Worm (Caenorhabditis elegans) whole organism, dauer: ENCODE measurements around the gene ddl-2.

ENCODE experiments used
- unc-62 ChIP-seq: sonication (generic microtip); optimal IDR thresholded peaks from 2 replicates; lab custom pipeline; 2017; ENCODE audit warnings: missing biosample characterization, missing genetic modification reagents, missing genetic modification characterization

Gene ddl-2

DNA sequence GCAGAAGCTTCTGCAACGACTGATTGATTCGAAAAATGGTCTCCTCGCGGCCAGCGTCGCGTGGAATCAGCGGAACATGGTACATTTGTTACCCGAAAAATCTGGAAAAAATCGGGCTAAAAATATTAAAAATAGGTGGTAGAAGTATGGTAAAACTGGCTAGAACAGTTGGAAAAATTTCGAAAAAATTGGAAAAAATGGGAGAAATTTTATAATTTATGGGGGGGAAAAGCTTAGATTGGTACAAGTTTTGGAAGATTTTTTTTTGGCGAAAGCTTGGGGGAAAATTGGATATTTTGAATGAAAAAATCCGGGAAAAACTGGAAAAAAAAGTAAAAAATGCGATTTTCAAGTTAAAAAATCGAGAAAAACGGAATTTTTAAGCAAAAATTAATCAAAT, at the start of gene ddl-2:
Gene ddl-2, minus strand, starts transcription at position 101 of the 400 bp plus-strand sequence.
- no peak for TF ChIP-seq unc-62 (GFP tag; lab: Kevin White, UChicago)

ce11 chrII:13596505-13596977, 49.1 kb upstream of the ddl-2 start, which contains the start of the genes fbxc-23 and csc-1:
Gene fbxc-23, minus strand, starts transcription at chrII:13596555.
Gene csc-1, plus strand, starts transcription at chrII:13596955.
- no peak for TF ChIP-seq unc-62 (GFP tag; lab: Kevin White, UChicago)

DNA sequence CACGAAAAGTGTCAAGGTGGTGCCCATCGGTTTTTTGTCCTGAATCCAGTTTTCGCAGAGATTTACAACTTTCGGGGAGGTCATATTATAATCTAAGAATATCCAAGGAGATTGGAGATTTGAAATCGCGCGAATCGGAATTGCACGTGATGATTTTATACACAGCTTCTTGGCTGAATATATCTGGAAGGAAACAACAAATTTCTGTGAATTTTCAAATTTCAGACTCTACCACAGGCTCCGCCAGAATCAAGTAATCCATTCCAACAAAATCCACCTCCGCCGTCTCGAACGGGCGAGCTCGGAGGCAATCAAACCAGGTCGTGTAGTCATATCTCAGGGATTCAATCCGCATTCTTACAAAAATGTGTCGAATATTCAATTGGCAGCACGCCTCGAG, 47.8 kb upstream of the ddl-2 start:
- no peak for TF ChIP-seq unc-62 (GFP tag; lab: Kevin White, UChicago)

DNA sequence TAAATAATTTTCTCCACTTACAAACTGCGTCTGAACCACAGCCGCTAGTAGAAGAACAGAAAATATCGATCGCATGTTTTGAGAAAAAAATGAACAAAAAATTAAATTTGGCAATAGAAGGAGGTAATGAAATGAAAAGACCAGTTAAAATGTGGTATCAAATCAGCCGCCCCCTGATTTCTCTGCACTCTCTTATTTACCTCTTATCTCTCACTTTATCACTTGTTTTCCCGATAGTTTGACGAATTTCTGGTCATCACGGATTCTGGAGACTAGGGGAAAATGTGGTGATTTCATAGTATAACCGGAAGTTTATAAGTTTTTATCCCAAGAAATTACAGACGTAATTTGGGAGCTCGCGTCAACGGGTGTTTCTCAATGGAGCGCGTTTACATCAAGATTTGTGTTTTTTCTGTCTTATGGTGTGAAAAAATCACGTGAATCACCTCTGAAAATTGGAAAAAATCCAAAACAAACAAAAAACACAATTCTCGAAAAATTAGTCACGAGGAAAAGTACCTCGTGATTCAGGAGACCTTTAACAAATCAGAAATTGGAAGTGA, 46.3 kb upstream of the ddl-2 start, which contains the start of gene clec-146:
Gene clec-146, minus strand, starts transcription at position 116 of the 563 bp plus-strand sequence.
- TF ChIP-seq unc-62 (GFP tag; lab: Kevin White, UChicago) = no peak

ce11 chrII:13590461-13590860, 43.0 kb upstream of the ddl-2 start, which contains the start of gene clec-145:
Gene clec-145, minus strand, starts transcription at chrII:13590561.
- TF ChIP-seq unc-62 (GFP tag; lab: Kevin White, UChicago) = no peak

DNA sequence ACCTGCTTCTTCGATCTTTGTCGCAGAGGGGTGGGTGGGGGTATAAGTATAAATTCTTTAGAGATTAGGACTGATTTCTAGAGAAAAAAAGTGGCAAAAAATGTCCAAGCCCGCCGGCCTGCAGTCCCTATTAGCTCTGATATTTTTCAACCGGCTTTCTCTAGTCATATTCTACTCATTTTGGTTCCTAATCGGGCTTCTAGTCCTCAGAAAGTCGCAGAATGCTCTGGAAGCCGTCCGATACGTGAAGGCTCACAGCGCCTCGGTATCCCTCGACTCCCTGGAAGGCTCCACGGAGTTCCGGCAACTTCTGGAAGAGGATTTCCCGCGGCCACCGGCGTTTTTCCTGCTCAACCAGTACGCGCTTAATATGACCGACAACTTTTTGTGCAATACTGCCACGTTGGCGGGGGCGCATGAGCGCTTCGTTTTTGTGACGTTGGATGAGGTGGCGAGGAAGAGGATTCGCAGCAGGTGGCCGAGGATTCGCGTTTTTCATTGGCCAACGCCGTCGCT, 38.3 kb upstream of the ddl-2 start, which contains the start of gene Y48E1B.8:
Gene Y48E1B.8, plus strand, starts transcription at position 51 of the 516 bp plus-strand sequence.
- no peak for TF ChIP-seq unc-62 (GFP tag; lab: Kevin White, UChicago)

- TF ChIP-seq unc-62 (GFP tag; lab: Kevin White, UChicago) = no peak
Measured at ce11 chrII:13575018-13575948, 27.8 kb upstream of the ddl-2 start, which contains the start of the genes mrpl-37 and lin-38. Gene mrpl-37, minus strand, starts transcription at chrII:13575068. Gene lin-38, plus strand, starts transcription at chrII:13575925.

ce11 chrII:13574395-13574794, 26.9 kb upstream of the ddl-2 start:
- TF ChIP-seq unc-62 (GFP tag; lab: Kevin White, UChicago) = no peak

DNA sequence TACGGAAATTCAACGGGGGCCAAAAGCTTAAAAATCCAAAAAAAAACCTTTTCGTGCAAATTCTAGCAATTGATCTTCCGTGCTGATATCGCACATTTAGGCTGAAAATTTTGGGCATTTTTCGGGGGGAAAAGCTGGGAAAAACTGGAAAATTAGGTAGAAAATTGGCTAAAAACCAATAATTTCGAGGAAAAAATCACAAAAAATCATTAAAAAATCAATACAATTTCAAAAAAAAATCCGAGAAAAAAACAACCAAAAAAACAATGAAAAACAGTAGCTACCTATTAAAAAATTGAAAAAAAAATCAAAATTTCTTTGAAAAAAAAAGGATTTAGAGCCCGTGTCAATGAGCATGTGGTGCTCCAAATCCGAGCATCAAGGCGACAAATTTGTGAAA, 20.4 kb upstream of the ddl-2 start, which contains the start of gene Y48E1B.3:
Gene Y48E1B.3, minus strand, starts transcription at position 101 of the 400 bp plus-strand sequence.
- TF ChIP-seq unc-62 (GFP tag; lab: Kevin White, UChicago) = no peak

DNA sequence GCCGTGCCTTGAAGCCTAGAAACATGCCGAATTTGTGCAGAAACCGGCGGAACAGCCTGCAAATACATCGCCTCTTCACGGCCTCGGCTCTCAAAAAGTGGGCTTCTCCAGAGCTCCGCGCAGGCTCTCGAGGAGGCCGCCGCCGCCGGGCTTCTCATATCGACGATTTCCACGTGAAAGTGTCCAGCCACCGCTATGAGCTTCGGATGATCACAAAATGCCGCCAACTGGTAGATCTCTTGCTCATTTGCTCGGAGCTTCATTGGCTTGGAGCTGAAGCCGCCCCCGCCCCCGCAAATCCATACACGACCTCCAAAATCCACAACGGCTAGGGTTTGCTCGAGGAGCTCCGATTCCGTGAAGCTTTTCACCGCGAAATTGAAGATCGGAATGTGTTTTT, 13.1 kb upstream of the ddl-2 start:
- TF ChIP-seq unc-62 (GFP tag; lab: Kevin White, UChicago) = no peak

DNA sequence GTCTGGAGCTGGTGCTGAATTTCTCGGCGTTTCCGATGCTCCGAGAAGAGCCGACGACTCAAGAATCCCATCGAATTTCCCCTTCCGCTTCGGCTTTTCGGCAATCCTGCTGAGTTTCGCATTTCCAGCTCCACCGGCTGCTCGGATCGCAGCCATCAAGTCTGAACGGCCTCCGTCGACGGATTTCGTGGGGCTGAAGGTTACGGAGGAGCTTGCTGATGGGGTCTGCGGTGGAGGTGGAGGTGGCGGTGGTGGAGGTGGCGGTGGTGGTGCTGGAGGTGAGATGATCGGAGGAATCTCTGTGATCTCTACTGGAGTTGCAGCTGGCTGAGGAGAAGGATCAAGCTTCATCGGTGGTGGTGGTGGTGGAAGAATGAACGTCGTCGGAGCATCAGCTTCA, 4.5 kb downstream of the ddl-2 start:
- TF ChIP-seq unc-62 (GFP tag; lab: Kevin White, UChicago) = no peak

DNA sequence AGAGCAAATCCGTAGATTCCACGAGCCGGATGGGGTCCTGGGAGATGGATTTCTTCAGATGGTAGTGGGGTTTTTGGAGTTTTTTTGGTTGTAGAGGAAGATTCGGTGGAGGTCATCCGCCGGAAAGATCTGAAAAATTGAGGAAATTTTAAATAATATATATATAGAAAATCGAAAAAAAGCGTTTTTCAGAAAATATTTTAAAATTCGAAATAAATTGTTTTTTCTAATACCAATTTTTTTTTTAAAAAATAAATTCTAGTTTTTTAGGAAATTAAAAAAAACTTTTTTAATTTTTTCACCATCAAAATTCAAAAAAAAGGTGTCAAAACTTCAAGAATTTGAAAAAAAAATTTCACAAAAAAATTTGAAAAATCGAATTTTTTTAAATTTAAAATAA, 6.5 kb downstream of the ddl-2 start, which contains the start of the genes noa-1 and Y48E1B.17:
Gene noa-1, minus strand, starts transcription at position 101 of the 400 bp plus-strand sequence.
Gene Y48E1B.17, minus strand, starts transcription at position 129 of the 400 bp plus-strand sequence.
- no peak for TF ChIP-seq unc-62 (GFP tag; lab: Kevin White, UChicago)

DNA sequence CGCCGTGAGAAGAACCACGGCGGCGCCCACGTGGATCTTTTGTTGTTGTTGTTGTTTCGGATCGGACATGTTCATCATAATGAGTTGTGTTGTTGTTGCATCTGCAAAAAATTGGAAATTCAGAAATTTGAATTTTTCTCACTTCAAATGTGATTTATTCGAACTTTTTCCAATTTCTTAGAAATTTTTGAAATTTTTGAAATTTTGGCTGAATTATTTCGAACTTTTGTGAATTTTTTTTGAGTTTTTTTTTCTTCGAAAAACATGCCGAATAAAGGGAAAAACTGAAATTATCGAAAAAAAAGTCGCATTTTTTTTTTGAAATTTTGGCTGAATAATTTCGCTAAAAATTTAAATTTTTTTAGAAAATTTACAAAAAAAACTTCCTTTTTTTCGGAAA, 16.3 kb downstream of the ddl-2 start, which contains the start of gene snx-14:
Gene snx-14, minus strand, starts transcription at position 101 of the 400 bp plus-strand sequence.
- no peak for TF ChIP-seq unc-62 (GFP tag; lab: Kevin White, UChicago)

DNA sequence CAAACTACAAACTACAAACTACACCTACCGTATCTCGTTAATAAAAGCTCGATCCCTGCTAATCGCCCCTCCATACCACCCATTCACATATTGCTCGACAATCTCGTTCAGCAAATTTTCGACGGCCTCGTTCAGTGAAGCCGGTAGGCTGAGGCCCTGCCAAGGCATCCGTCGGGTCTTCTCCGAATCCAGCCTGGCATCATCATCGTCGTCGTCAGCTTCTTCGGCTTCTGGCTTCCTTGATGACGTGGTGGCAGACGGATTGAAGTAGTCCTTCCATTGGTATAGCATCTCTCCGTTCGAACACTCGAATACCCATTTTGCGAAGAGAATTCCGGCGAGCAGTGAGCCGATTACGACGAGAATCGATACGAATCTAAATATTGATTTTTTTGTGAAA, 16.8 kb downstream of the ddl-2 start:
- TF ChIP-seq unc-62 (GFP tag; lab: Kevin White, UChicago) = no peak

DNA sequence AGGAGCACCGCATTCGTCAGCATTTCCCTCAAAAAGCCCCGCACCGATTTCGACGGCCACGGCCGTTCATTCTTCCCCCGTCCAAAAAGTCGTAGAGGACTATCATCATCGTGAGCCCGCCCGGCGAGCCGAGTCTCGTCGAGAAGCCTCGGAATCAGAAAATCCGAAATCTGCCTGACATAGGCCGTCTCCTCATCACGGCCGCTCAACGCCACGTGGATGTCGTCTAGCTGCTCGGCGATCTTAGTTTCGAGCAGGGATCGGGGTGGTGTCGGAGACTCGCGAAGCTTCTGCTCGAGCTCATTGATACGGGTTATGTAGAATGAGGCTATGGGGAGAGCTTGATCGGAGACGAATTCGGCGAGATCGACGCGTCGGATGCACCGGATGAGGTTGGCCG, 18.3 kb downstream of the ddl-2 start:
- TF ChIP-seq unc-62 (GFP tag; lab: Kevin White, UChicago) = no peak
